Fruit fly (Drosophila melanogaster) whole organism, prepupa: ENCODE results near the gene CG5418.

Experiments
- Blimp-1 ChIP-seq: fragments of 200-800 bp; sonication (Bioruptor generic); optimal IDR thresholded peaks from 3 replicates; lab custom pipeline; 2017; ENCODE audit warnings: missing biosample characterization, missing genetic modification characterization, mild to moderate bottlenecking, moderate library complexity, missing genetic modification reagents
- CG10631 ChIP-seq: fragments of 200-800 bp; sonication (Bioruptor generic); optimal IDR thresholded peaks from 2 replicates; lab custom pipeline; 2016; ENCODE audit warnings: missing biosample characterization, missing genetic modification characterization
- CG10669 ChIP-seq: fragments of 200-800 bp; sonication (Bioruptor generic); optimal IDR thresholded peaks from 3 replicates; lab custom pipeline; 2018; ENCODE audit warnings: missing biosample characterization, mild to moderate bottlenecking, missing genetic modification characterization, moderate library complexity
- CG11902 ChIP-seq: fragments of 200-800 bp; sonication (Bioruptor generic); optimal IDR thresholded peaks from 3 replicates; lab custom pipeline; 2016; ENCODE audit warnings: missing biosample characterization, missing genetic modification characterization
- CG15336 ChIP-seq: fragments of 200-800 bp; sonication (Bioruptor generic); IDR thresholded peaks from 2 replicates; pipeline ENCODE4 v1.3.6; 2022; ENCODE audit warnings: missing biosample characterization, missing genetic modification characterization
- CG1621 ChIP-seq: fragments of 200-800 bp; sonication (Bioruptor generic); optimal IDR thresholded peaks from 3 replicates; lab custom pipeline; 2018; ENCODE audit warnings: missing biosample characterization, mild to moderate bottlenecking, missing genetic modification characterization
- CG16779 ChIP-seq: fragments of 200-800 bp; sonication (Bioruptor generic); optimal IDR thresholded peaks from 3 replicates; lab custom pipeline; 2017; ENCODE audit warnings: missing biosample characterization, mild to moderate bottlenecking, missing genetic modification characterization
- CG3032 ChIP-seq: fragments of 200-800 bp; optimal IDR thresholded peaks from 2 replicates; lab custom pipeline; 2019; ENCODE audit warnings: missing biosample characterization, mild to moderate bottlenecking, missing genetic modification characterization, moderate library complexity
- CG31627 ChIP-seq: fragments of 200-800 bp; sonication (Bioruptor generic); optimal IDR thresholded peaks from 3 replicates; lab custom pipeline; 2016; ENCODE audit warnings: missing biosample characterization, missing genetic modification characterization
- CG32006 ChIP-seq: fragments of 200-800 bp; sonication (Bioruptor generic); optimal IDR thresholded peaks from 3 replicates; lab custom pipeline; 2017; ENCODE audit warnings: missing biosample characterization, mild to moderate bottlenecking, missing genetic modification characterization
- CG4318 ChIP-seq: fragments of 200-800 bp; sonication (Bioruptor generic); optimal IDR thresholded peaks from 3 replicates; lab custom pipeline; 2017; ENCODE audit warnings: missing biosample characterization, mild to moderate bottlenecking, missing genetic modification characterization
- CG6276 ChIP-seq: fragments of 200-800 bp; sonication (Bioruptor generic); optimal IDR thresholded peaks from 2 replicates; lab custom pipeline; 2017; ENCODE audit warnings: missing biosample characterization, mild to moderate bottlenecking, missing genetic modification characterization
- CG6792 ChIP-seq: fragments of 200-800 bp; sonication (Bioruptor generic); optimal IDR thresholded peaks from 3 replicates; lab custom pipeline; 2016; ENCODE audit warnings: missing biosample characterization, missing genetic modification characterization
- CG6808 ChIP-seq: fragments of 200-800 bp; sonication (Bioruptor generic); optimal IDR thresholded peaks from 3 replicates; lab custom pipeline; 2017; ENCODE audit warnings: missing biosample characterization, missing genetic modification characterization, mild to moderate bottlenecking, moderate library complexity, missing genetic modification reagents
- CG7368 ChIP-seq: fragments of 200-800 bp; sonication (Bioruptor generic); optimal IDR thresholded peaks from 3 replicates; lab custom pipeline; 2016; ENCODE audit warnings: missing biosample characterization, missing genetic modification characterization
- CG8119 ChIP-seq: fragments of 200-800 bp; sonication (Bioruptor generic); IDR thresholded peaks from 3 replicates; pipeline ENCODE4 v1.3.6; 2022; ENCODE audit warnings: missing biosample characterization, missing genetic modification characterization
- CG8632 ChIP-seq: fragments of 200-800 bp; sonication (Bioruptor generic); optimal IDR thresholded peaks from 3 replicates; lab custom pipeline; 2016; ENCODE audit warnings: missing biosample characterization, missing genetic modification characterization
- Eip78C ChIP-seq: fragments of 200-800 bp; sonication (Bioruptor generic); peaks from one replicate; lab custom pipeline; 2016; ENCODE audit warnings: missing biosample characterization, missing genetic modification characterization
- Eip93F ChIP-seq: fragments of 200-800 bp; sonication (Bioruptor generic); optimal IDR thresholded peaks from 2 replicates; lab custom pipeline; 2016; ENCODE audit warnings: missing biosample characterization, mild to moderate bottlenecking, missing genetic modification characterization
- Ets21C ChIP-seq: fragments of 200-800 bp; sonication (Bioruptor generic); optimal IDR thresholded peaks from 3 replicates; lab custom pipeline; 2016; ENCODE audit warnings: missing biosample characterization, missing genetic modification characterization
- Ets96B ChIP-seq: fragments of 200-800 bp; optimal IDR thresholded peaks from 2 replicates; lab custom pipeline; 2019; ENCODE audit warnings: missing biosample characterization, mild to moderate bottlenecking, missing genetic modification characterization, moderate library complexity
- Gug ChIP-seq: fragments of 200-800 bp; sonication (Bioruptor generic); IDR thresholded peaks from 2 replicates; pipeline ENCODE4 v1.3.6; 2022; ENCODE audit warnings: missing biosample characterization, missing genetic modification characterization
- Hr38 ChIP-seq: sonication (Bioruptor generic); optimal IDR thresholded peaks from 2 replicates; lab custom pipeline; 2016; ENCODE audit warnings: missing biosample characterization, missing genetic modification characterization
- Hr39 ChIP-seq: fragments of 200-800 bp; sonication (Bioruptor generic); optimal IDR thresholded peaks from 2 replicates; lab custom pipeline; 2016; ENCODE audit warnings: missing biosample characterization, missing genetic modification characterization
- Hr4 ChIP-seq: fragments of 200-800 bp; sonication (Bioruptor generic); optimal IDR thresholded peaks from 3 replicates; lab custom pipeline; 2016; ENCODE audit warnings: missing biosample characterization, missing genetic modification characterization
- Lpt ChIP-seq: fragments of 200-800 bp; sonication (Bioruptor generic); optimal IDR thresholded peaks from 3 replicates; lab custom pipeline; 2016; ENCODE audit warnings: missing biosample characterization, missing genetic modification characterization
- Met ChIP-seq: fragments of 200-800 bp; sonication (Bioruptor generic); optimal IDR thresholded peaks from 3 replicates; lab custom pipeline; 2016; ENCODE audit warnings: missing biosample characterization, missing genetic modification characterization
- Smox ChIP-seq: fragments of 200-800 bp; sonication (Bioruptor generic); optimal IDR thresholded peaks from 3 replicates; lab custom pipeline; 2016; ENCODE audit warnings: missing biosample characterization, missing genetic modification characterization
- Sox14 ChIP-seq: fragments of 200-800 bp; sonication (Bioruptor generic); optimal IDR thresholded peaks from 3 replicates; lab custom pipeline; 2016; ENCODE audit warnings: missing biosample characterization, missing genetic modification characterization
- Sox15 ChIP-seq: fragments of 200-800 bp; sonication (Bioruptor generic); optimal IDR thresholded peaks from 3 replicates; lab custom pipeline; 2016; ENCODE audit warnings: missing biosample characterization, missing genetic modification characterization
- achi ChIP-seq: fragments of 200-800 bp; sonication (Bioruptor generic); optimal IDR thresholded peaks from 3 replicates; lab custom pipeline; 2016; ENCODE audit warnings: missing biosample characterization, missing genetic modification characterization
- acj6 ChIP-seq: fragments of 200-800 bp; sonication (Bioruptor generic); optimal IDR thresholded peaks from 3 replicates; lab custom pipeline; 2016; ENCODE audit warnings: missing biosample characterization, missing genetic modification characterization
- cyc ChIP-seq: fragments of 200-800 bp; sonication (Bioruptor generic); optimal IDR thresholded peaks from 3 replicates; lab custom pipeline; 2016; ENCODE audit warnings: missing biosample characterization, missing genetic modification characterization
- dsx ChIP-seq: fragments of 200-800 bp; optimal IDR thresholded peaks from 3 replicates; lab custom pipeline; 2019; ENCODE audit warnings: missing biosample characterization, mild to moderate bottlenecking, missing genetic modification characterization, moderate library complexity; ENCODE audit not compliant: poor library complexity, severe bottlenecking
- esn ChIP-seq: fragments of 200-800 bp; sonication (Bioruptor generic); optimal IDR thresholded peaks from 2 replicates; lab custom pipeline; 2016; ENCODE audit warnings: missing biosample characterization, mild to moderate bottlenecking, missing genetic modification characterization, moderate library complexity
- fd59A ChIP-seq: fragments of 200-800 bp; sonication (Bioruptor generic); optimal IDR thresholded peaks from 2 replicates; lab custom pipeline; 2017; ENCODE audit warnings: missing biosample characterization, mild to moderate bottlenecking, missing genetic modification characterization, missing genetic modification reagents
- fkh ChIP-seq: fragments of 200-800 bp; sonication (Bioruptor generic); optimal IDR thresholded peaks from 3 replicates; lab custom pipeline; 2017; ENCODE audit warnings: missing biosample characterization, mild to moderate bottlenecking, missing genetic modification characterization, moderate library complexity
- lz ChIP-seq: fragments of 200-800 bp; sonication (Bioruptor generic); optimal IDR thresholded peaks from 3 replicates; lab custom pipeline; 2016; ENCODE audit warnings: missing biosample characterization, missing genetic modification characterization
- pdm3 ChIP-seq: fragments of 200-800 bp; sonication (Bioruptor generic); optimal IDR thresholded peaks from 3 replicates; lab custom pipeline; 2016; ENCODE audit warnings: missing biosample characterization, missing genetic modification characterization
- spab ChIP-seq: fragments of 200-800 bp; sonication (Bioruptor generic); optimal IDR thresholded peaks from 2 replicates; lab custom pipeline; 2017; ENCODE audit warnings: missing biosample characterization, mild to moderate bottlenecking, missing genetic modification characterization, missing genetic modification reagents
- ss ChIP-seq, 2 experiments: fragments of 200-800 bp; sonication (Bioruptor generic); optimal IDR thresholded peaks; 2 replicates in 1 of 2; 3 replicates in 1 of 2; lab custom pipeline; 2017 to 2018; ENCODE audit warnings: mild to moderate bottlenecking in 2 of 2, missing biosample characterization in 2 of 2, missing genetic modification characterization in 2 of 2, moderate library complexity in 1 of 2
- svp ChIP-seq: fragments of 200-800 bp; sonication (Bioruptor generic); peaks from one replicate; lab custom pipeline; 2016; ENCODE audit warnings: missing biosample characterization, missing genetic modification characterization
- topi ChIP-seq: fragments of 200-800 bp; sonication (Bioruptor generic); optimal IDR thresholded peaks from 3 replicates; lab custom pipeline; 2016; ENCODE audit warnings: missing biosample characterization, missing genetic modification characterization
- vri ChIP-seq: fragments of 200-800 bp; sonication (Bioruptor generic); optimal IDR thresholded peaks from 3 replicates; lab custom pipeline; 2016; ENCODE audit warnings: missing biosample characterization, mild to moderate bottlenecking, missing genetic modification characterization

The CG5418 gene

dm6 chr2L:12464065-12464464, 11.0 kb upstream of the CG5418 start:
- no peak for TF ChIP-seq Hr39 (GFP tag; lab: Kevin White, UChicago)
- TF ChIP-seq fkh (GFP tag; lab: Kevin White, UChicago): peak; percentile 15

DNA sequence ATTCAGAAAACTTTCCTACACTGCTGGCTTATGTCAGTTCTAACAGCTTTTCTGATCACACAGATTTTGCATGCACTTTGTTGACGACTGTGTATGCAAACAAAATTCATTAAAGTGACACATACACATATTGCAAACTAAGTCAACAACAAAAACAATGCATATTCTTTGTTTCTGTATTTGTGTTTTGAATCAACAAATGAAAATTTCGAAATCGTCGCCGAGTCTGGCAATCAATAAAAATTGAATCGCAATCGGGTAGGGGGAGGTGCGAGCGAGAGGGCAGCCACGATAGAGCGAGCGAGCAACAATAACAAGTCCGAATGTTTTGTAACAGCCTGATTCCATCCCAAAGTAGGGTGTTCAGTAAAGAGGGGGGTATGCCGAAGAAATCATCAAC, 10.0 kb upstream of the CG5418 start:
- peak; percentile 54 for TF ChIP-seq vri (GFP tag; lab: Kevin White, UChicago)
- no peak for TF ChIP-seq svp (GFP tag; lab: Kevin White, UChicago)
- TF ChIP-seq CG31627 (GFP tag; lab: Kevin White, UChicago): no peak
- TF ChIP-seq Eip93F (GFP tag; lab: Kevin White, UChicago): peak; percentile 5
- TF ChIP-seq CG15336 (GFP tag; lab: Robert Waterston, UW): no peak
- TF ChIP-seq Sox14 (GFP tag; lab: Kevin White, UChicago): peak; percentile 2
- TF ChIP-seq fkh (GFP tag; lab: Kevin White, UChicago): peak; percentile 65
- TF ChIP-seq, all 60 proteins: peak for 4

- peak; percentile 26 for TF ChIP-seq pdm3 (GFP tag; lab: Kevin White, UChicago)
- TF ChIP-seq ss (GFP tag; optimal IDR thresholded peaks at IDR 0.05; lab: Kevin White, UChicago): peak; percentile 79 to 84
- TF ChIP-seq Blimp-1 (GFP tag; lab: Kevin White, UChicago): peak; percentile 56
- TF ChIP-seq CG3032 (tag; lab: Kevin White, UChicago): peak; percentile 35
- TF ChIP-seq Met (GFP tag; lab: Kevin White, UChicago): peak; percentile 63
- peak; percentile 18 for TF ChIP-seq CG32006 (GFP tag; lab: Kevin White, UChicago)
- TF ChIP-seq CG15336 (GFP tag; lab: Robert Waterston, UW): no peak; the same call in 1 of the 2 replicates
- peak; percentile 32 for TF ChIP-seq CG6792
- peak; percentile 62 for TF ChIP-seq dsx (GFP tag; lab: Kevin White, UChicago)
- TF ChIP-seq lz (GFP tag; lab: Kevin White, UChicago): peak; percentile 30
- peak; percentile 58; the same call in 2 of the 3 replicates for TF ChIP-seq CG8119
- peak; percentile 85 for TF ChIP-seq CG6808 (GFP tag; lab: Kevin White, UChicago)
- peak; percentile 49 for TF ChIP-seq Ets96B
- peak; percentile 78 for TF ChIP-seq vri (GFP tag; lab: Kevin White, UChicago)
- TF ChIP-seq Smox: peak; percentile 57
- TF ChIP-seq Sox15: no peak
- TF ChIP-seq CG8632 (GFP tag; lab: Kevin White, UChicago): peak; percentile 34
- TF ChIP-seq Ets21C (GFP tag; lab: Kevin White, UChicago): no peak
- TF ChIP-seq cyc (GFP tag; lab: Kevin White, UChicago): no peak
- TF ChIP-seq CG16779 (tag; lab: Kevin White, UChicago): peak; percentile 64
- TF ChIP-seq CG4318: no peak
- TF ChIP-seq topi (GFP tag; lab: Kevin White, UChicago): peak; percentile 61
- TF ChIP-seq spab (GFP tag; lab: Kevin White, UChicago): peak; percentile 66
- TF ChIP-seq CG11902 (GFP tag; lab: Kevin White, UChicago): no peak
- TF ChIP-seq CG10669 (GFP tag; lab: Kevin White, UChicago): peak; percentile 50
- no peak for TF ChIP-seq Hr38 (GFP tag; lab: Kevin White, UChicago)
- peak; percentile 6 for TF ChIP-seq CG31627 (GFP tag; lab: Kevin White, UChicago)
- TF ChIP-seq achi (GFP tag; lab: Kevin White, UChicago): peak; percentile 35
- no peak for TF ChIP-seq Gug
- peak; percentile 88 for TF ChIP-seq Eip78C
- peak; percentile 42 for TF ChIP-seq Lpt (GFP tag; lab: Kevin White, UChicago)
- peak; percentile 39 for TF ChIP-seq CG1621 (tag; lab: Kevin White, UChicago)
- no peak for TF ChIP-seq fd59A
- TF ChIP-seq CG6276 (GFP tag; lab: Kevin White, UChicago): peak; percentile 64
- peak; percentile 99 for TF ChIP-seq fkh (GFP tag; lab: Kevin White, UChicago)
- peak; percentile 69 for TF ChIP-seq esn (GFP tag; lab: Kevin White, UChicago)
- peak; percentile 8 for TF ChIP-seq acj6 (GFP tag; lab: Kevin White, UChicago)
- TF ChIP-seq Hr4 (GFP tag; lab: Kevin White, UChicago): no peak
- TF ChIP-seq CG10631 (GFP tag; lab: Kevin White, UChicago): peak; percentile 32
- TF ChIP-seq CG7368 (GFP tag; lab: Kevin White, UChicago): no peak
These were observed 8.0 kb upstream of the CG5418 start for dm6 chr2L:12460767-12461739.
